Fruit fly (Drosophila melanogaster): ENCODE results near the gene CG8064.
A peak's percentile ranks its signal among the peaks of the same experiment; 100 is the strongest.

Gene CG8064

dm6 chr3R:18297444-18298297, 14.2 kb downstream of the CG8064 start (continued):
- no peak for TF ChIP-seq CG34376 (GFP tag; optimal IDR thresholded peaks at IDR 0.05)
- no peak for TF ChIP-seq YL-1 (GFP tag; optimal IDR thresholded peaks at IDR 0.05)
- no peak for TF ChIP-seq CG16815 (GFP tag; optimal IDR thresholded peaks at IDR 0.05)
- TF ChIP-seq pho (GFP tag; optimal IDR thresholded peaks at IDR 0.05): peak; percentile 10
- TF ChIP-seq CG4360 (GFP tag; IDR thresholded peaks at IDR 0.05): 0 out of 2 replicates have a peak, but pooled peaks have one; percentile 17
- TF ChIP-seq Optix (GFP tag; IDR thresholded peaks at IDR 0.05): peak; percentile 28; the same call in 1 of the 3 replicates
- TF ChIP-seq Opbp (GFP tag; IDR thresholded peaks at IDR 0.05; ENCODE audit: partially characterized antibody): no peak
- no peak for TF ChIP-seq MBD-R2 (GFP tag; IDR thresholded peaks at IDR 0.05)
- TF ChIP-seq CG18599 (GFP tag; optimal IDR thresholded peaks at IDR 0.05): no peak
- no peak for TF ChIP-seq run (tag; optimal IDR thresholded peaks at IDR 0.05)
- TF ChIP-seq CG2129 (GFP tag; IDR thresholded peaks at IDR 0.05; ENCODE audit: partially characterized antibody): no peak
- no peak for TF ChIP-seq amos (GFP tag; IDR thresholded peaks at IDR 0.05; ENCODE audit: partially characterized antibody)
- no peak for TF ChIP-seq inv (GFP tag; IDR thresholded peaks at IDR 0.05; ENCODE audit: partially characterized antibody)
- TF ChIP-seq peb (GFP tag; IDR thresholded peaks at IDR 0.05): 0 out of 2 replicates have a peak, but pooled peaks have one; percentile 12
- no peak for TF ChIP-seq btn (GFP tag; optimal IDR thresholded peaks at IDR 0.05)
- no peak for TF ChIP-seq NfI (GFP tag; optimal IDR thresholded peaks at IDR 0.05)
- no peak for TF ChIP-seq jigr1 (GFP tag; IDR thresholded peaks at IDR 0.05)
- no peak for TF ChIP-seq CG14860 (GFP tag; IDR thresholded peaks at IDR 0.05; ENCODE audit: partially characterized antibody)
- TF ChIP-seq Nf-YB (GFP tag; optimal IDR thresholded peaks at IDR 0.05): no peak
- no peak for TF ChIP-seq CG3726 (GFP tag; IDR thresholded peaks at IDR 0.05)
- peak; percentile 29 for TF ChIP-seq CG2712 (tag; optimal IDR thresholded peaks at IDR 0.05)
- TF ChIP-seq cad (GFP tag; optimal IDR thresholded peaks at IDR 0.05): no peak
- TF ChIP-seq Mrtf (GFP tag; IDR thresholded peaks at IDR 0.05): no peak
- no peak for TF ChIP-seq schlank (tag; optimal IDR thresholded peaks at IDR 0.05)
- no peak for TF ChIP-seq CG1647 (GFP tag; optimal IDR thresholded peaks at IDR 0.05)
- peak; percentile 22 for TF ChIP-seq CG18262 (tag; optimal IDR thresholded peaks at IDR 0.05)
- no peak for TF ChIP-seq vnd (GFP tag; IDR thresholded peaks at IDR 0.05; ENCODE audit: partially characterized antibody)
- TF ChIP-seq Kr (GFP tag; optimal IDR thresholded peaks at IDR 0.05): no peak
- TF ChIP-seq tgo (GFP tag; IDR thresholded peaks at IDR 0.05): no peak
- peak; percentile 67 for TF ChIP-seq Blimp-1 (GFP tag; optimal IDR thresholded peaks at IDR 0.05)
- no peak for TF ChIP-seq CG32772 (GFP tag; IDR thresholded peaks at IDR 0.05)
- TF ChIP-seq CG9932 (GFP tag; IDR thresholded peaks at IDR 0.05): no peak
- peak in 1 of 2 experiments; percentile 23 for TF ChIP-seq eve (GFP tag; optimal IDR thresholded peaks at IDR 0.05)
- no peak for TF ChIP-seq D19A (tag; optimal IDR thresholded peaks at IDR 0.05)
- TF ChIP-seq Mes4 (GFP tag; optimal IDR thresholded peaks at IDR 0.05): peak; percentile 5
- no peak for TF ChIP-seq CG12104 (GFP tag; optimal IDR thresholded peaks at IDR 0.05)
- TF ChIP-seq CG18476 (GFP tag; optimal IDR thresholded peaks at IDR 0.05): no peak
- TF ChIP-seq ssp (GFP tag; IDR thresholded peaks at IDR 0.05): no peak
- no peak for TF ChIP-seq Trl (optimal IDR thresholded peaks at IDR 0.05)
- no peak for TF ChIP-seq Trl (GFP tag; optimal IDR thresholded peaks at IDR 0.05)
- TF ChIP-seq CG6689 (GFP tag; IDR thresholded peaks at IDR 0.05): no peak
- TF ChIP-seq CG14050 (GFP tag; IDR thresholded peaks at IDR 0.05): no peak
- TF ChIP-seq lola (GFP tag; optimal IDR thresholded peaks at IDR 0.05): no peak
- no peak for TF ChIP-seq sens-2 (GFP tag; IDR thresholded peaks at IDR 0.05)
- TF ChIP-seq bigmax (GFP tag; optimal IDR thresholded peaks at IDR 0.05): no peak
- TF ChIP-seq Antp (GFP tag; optimal IDR thresholded peaks at IDR 0.05): no peak
- TF ChIP-seq CG34224 (GFP tag; IDR thresholded peaks at IDR 0.05; ENCODE audit: partially characterized antibody): no peak
- 0 out of 3 replicates have a peak, but pooled peaks have one; percentile 19 for TF ChIP-seq zen2 (GFP tag; IDR thresholded peaks at IDR 0.05; ENCODE audit: partially characterized antibody)
- TF ChIP-seq sens (GFP tag): peak; percentile 91

Measured in whole organism, embryonic.